Fruit fly (Drosophila melanogaster): ENCODE results near the gene IntS11.

DNA sequence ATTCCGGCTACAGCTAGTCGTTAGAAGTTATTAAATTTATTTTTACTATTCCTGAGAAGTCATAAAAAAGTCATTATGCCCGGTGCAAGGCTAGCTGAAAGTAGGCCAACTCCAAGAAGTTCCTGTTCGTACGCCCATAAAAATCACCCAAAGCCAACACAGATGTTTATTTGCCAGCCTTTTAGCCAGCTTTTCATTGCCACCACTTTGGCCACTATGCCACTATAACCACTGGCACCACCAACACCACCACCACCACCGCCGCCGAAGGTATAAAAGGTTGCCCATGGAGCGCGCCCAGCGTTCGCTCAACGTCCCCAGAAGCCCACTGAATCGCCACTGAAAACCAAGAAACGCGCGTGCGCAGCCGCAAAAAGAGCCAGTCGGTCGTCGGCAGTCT is 26.8 kb upstream of the IntS11 start, which contains the start of gene CG15506:
- no peak for TF ChIP-seq cic (GFP tag; optimal IDR thresholded peaks at IDR 0.05)
- TF ChIP-seq CG33017 (tag; optimal IDR thresholded peaks at IDR 0.05): no peak
- TF ChIP-seq tj (GFP tag; optimal IDR thresholded peaks at IDR 0.05): no peak
- TF ChIP-seq CG14711 (tag; optimal IDR thresholded peaks at IDR 0.05): no peak
- TF ChIP-seq cnc (optimal IDR thresholded peaks at IDR 0.05): no peak
- no peak for TF ChIP-seq CG7045 (GFP tag; optimal IDR thresholded peaks at IDR 0.05)
- TF ChIP-seq ovo (GFP tag; optimal IDR thresholded peaks at IDR 0.05): no peak
- no peak for TF ChIP-seq CG11617 (GFP tag; optimal IDR thresholded peaks at IDR 0.05)
- no peak for TF ChIP-seq bab1 (GFP tag; optimal IDR thresholded peaks at IDR 0.05)
- no peak for TF ChIP-seq CG1620 (GFP tag; optimal IDR thresholded peaks at IDR 0.05)
- no peak for TF ChIP-seq Crg-1 (GFP tag; optimal IDR thresholded peaks at IDR 0.05)
- TF ChIP-seq CG5204 (GFP tag; optimal IDR thresholded peaks at IDR 0.05): no peak
